Worm (Caenorhabditis elegans): ENCODE data around the gene cca-1.

DNA sequence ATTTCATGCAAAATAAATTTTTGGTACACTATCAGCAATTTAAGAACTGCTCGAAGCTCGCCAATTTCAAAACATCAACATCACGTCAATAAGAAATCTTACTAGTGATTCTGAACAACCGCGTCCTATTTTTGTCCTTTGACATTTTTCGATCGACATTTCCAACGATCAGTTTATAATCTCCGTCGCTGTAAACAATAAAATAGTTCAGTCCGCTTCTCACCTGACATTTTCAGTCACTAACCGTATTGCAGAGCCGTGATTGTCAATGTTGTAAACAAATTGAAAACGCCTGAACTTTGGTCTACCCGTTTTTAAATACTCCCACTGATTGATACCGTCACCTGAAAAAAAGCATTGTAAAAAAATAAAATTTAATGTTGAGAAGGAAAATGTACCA is 47.8 kb downstream of the cca-1 start:
- no peak for TF ChIP-seq him-1 (tag; optimal IDR thresholded peaks at IDR 0.05)
- TF ChIP-seq W03F9.2 (tag; optimal IDR thresholded peaks at IDR 0.05), result no peak
- TF ChIP-seq dao-5 (tag; optimal IDR thresholded peaks at IDR 0.05), result no peak
